Worm (Caenorhabditis elegans) whole organism, mixed stage, embryonic: Measurements from ENCODE around the gene dmsr-8.

Experiments used
- nhr-237 ChIP-seq: fragments of 150-350 bp; optimal IDR thresholded peaks from 2 replicates; lab custom pipeline; 2014; ENCODE audit warnings: missing biosample characterization, missing genetic modification characterization
- nhr-76 ChIP-seq: sonication (generic microtip); optimal IDR thresholded peaks from 2 replicates; lab custom pipeline; 2017; ENCODE audit warnings: missing biosample characterization, missing genetic modification characterization
- unc-62 ChIP-seq: fragments of 150-350 bp; optimal IDR thresholded peaks from 2 replicates; lab custom pipeline; 2014; ENCODE audit warnings: missing biosample characterization, missing genetic modification reagents, missing genetic modification characterization

ce11 chrV:10471007-10471406 is 43.2 kb downstream of the dmsr-8 start:
- no peak for TF ChIP-seq unc-62 (GFP tag; lab: Kevin White, UChicago)
- TF ChIP-seq nhr-237 (tag; lab: Kevin White, UChicago) = no peak
- no peak for TF ChIP-seq nhr-76 (tag; lab: Kevin White, UChicago)
